Worm (Caenorhabditis elegans) whole organism, late embryonic: ENCODE data around the gene sto-6.

Experiments
- C38D4.7 ChIP-seq: fragments of 200-800 bp; sonication (Bioruptor generic); optimal IDR thresholded peaks from 2 replicates; lab custom pipeline; 2018; ENCODE audit warnings: mild to moderate bottlenecking, missing genetic modification characterization, moderate library complexity, missing compliant biosample characterization
- K09A11.1 ChIP-seq: sonication (generic microtip); optimal IDR thresholded peaks from 2 replicates; lab custom pipeline; 2017; ENCODE audit warnings: antibody characterized with exemption, mild to moderate bottlenecking, missing genetic modification characterization, missing compliant biosample characterization; ENCODE audit not compliant: insufficient read depth
- ahr-1 ChIP-seq: sonication (generic microtip); optimal IDR thresholded peaks from 2 replicates; lab custom pipeline; 2016; ENCODE audit warnings: missing genetic modification characterization, missing compliant biosample characterization
- ceh-48 ChIP-seq: sonication (generic microtip); optimal IDR thresholded peaks from 2 replicates; lab custom pipeline; 2016; ENCODE audit warnings: missing genetic modification characterization, inconsistent platforms, missing compliant biosample characterization
- dve-1 ChIP-seq: sonication (generic microtip); optimal IDR thresholded peaks from 2 replicates; lab custom pipeline; 2017; ENCODE audit warnings: antibody characterized with exemption, mild to moderate bottlenecking, missing genetic modification characterization, missing compliant biosample characterization
- fax-1 ChIP-seq: sonication (generic microtip); optimal IDR thresholded peaks from 2 replicates; lab custom pipeline; 2016; ENCODE audit warnings: missing genotype, missing genetic modification characterization, missing compliant biosample characterization
- gmeb-2 ChIP-seq: sonication (generic microtip); optimal IDR thresholded peaks from 2 replicates; lab custom pipeline; 2016; ENCODE audit warnings: missing genetic modification characterization, inconsistent platforms, missing compliant biosample characterization
- hlh-15 ChIP-seq: sonication (generic microtip); optimal IDR thresholded peaks from 2 replicates; lab custom pipeline; 2016; ENCODE audit warnings: missing genetic modification characterization, missing compliant biosample characterization
- sdc-2 ChIP-seq: sonication (generic microtip); optimal IDR thresholded peaks from 2 replicates; lab custom pipeline; 2016; ENCODE audit warnings: missing genotype, missing genetic modification characterization, missing compliant biosample characterization

sto-6 gene

DNA sequence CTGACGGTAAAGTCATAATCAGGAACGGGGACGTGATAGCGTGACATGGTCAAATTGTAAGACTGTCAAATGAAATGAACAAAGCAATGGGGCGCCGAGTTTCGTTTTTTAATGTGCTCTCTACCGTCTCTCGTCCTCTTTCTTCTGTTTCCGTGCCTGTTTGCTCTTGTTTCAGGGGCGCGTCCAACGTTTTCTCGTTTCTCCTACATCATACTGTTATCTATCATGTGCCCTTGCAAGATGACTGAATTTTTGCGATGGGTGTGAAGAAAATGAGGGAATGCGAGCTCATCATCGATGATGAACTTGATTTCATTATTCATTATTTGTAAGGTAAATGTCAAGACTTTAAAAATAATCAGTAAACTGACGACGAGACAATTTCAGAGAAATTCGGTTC, 48.6 kb downstream of the sto-6 start, which contains the start of gene T04F8.7:
TSS of gene T04F8.7 (minus strand) at position 130 of the 400 bp plus-strand sequence.
- no peak for TF ChIP-seq C38D4.7

DNA sequence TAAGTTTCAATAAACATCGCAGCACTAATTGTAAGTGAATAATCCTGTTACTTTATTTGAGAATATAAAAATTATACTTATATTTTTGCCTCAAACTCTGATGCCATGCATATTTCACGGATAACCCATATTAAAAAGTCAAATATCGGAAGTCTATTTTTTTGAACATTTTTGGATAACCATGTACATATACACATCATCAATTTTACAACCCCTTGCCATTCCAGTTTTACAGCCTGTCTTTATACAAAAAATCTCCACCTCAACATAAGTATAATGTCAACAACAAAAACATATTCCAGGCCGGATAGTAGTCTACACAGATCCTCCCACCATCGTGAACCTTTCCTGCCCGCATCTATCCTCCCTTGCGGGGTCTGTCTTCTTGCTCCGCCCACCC, 52.1 kb downstream of the sto-6 start, which contains the start of gene hnd-1:
TSS of gene hnd-1 (plus strand) at position 301 of the 400 bp plus-strand sequence.
- TF ChIP-seq sdc-2 (tag; lab: Kevin White, UChicago): no peak
- no peak for TF ChIP-seq gmeb-2
- no peak for TF ChIP-seq hlh-15 (tag; lab: Kevin White, UChicago)
- TF ChIP-seq K09A11.1 (tag; lab: Kevin White, UChicago): no peak
- TF ChIP-seq ahr-1: no peak
- no peak for TF ChIP-seq fax-1 (tag; lab: Kevin White, UChicago)
- no peak for TF ChIP-seq dve-1 (tag; lab: Kevin White, UChicago)
- no peak for TF ChIP-seq ceh-48 (tag; lab: Kevin White, UChicago)
